Worm (Caenorhabditis elegans) whole organism, late embryonic: ENCODE data around the gene alg-2.

Experiments
- C38D4.7 ChIP-seq: fragments of 200-800 bp; sonication (Bioruptor generic); optimal IDR thresholded peaks from 2 replicates; lab custom pipeline; 2018; ENCODE audit warnings: mild to moderate bottlenecking, missing genetic modification characterization, moderate library complexity, missing compliant biosample characterization
- ama-1 ChIP-seq: fragments of 150-350 bp; optimal IDR thresholded peaks from 2 replicates; lab custom pipeline; 2014
- ceh-2 ChIP-seq: sonication (generic microtip); optimal IDR thresholded peaks from 2 replicates; lab custom pipeline; 2016; ENCODE audit warnings: missing genotype, missing genetic modification characterization, missing compliant biosample characterization
- che-1 ChIP-seq: sonication (generic microtip); optimal IDR thresholded peaks from 2 replicates; lab custom pipeline; 2016; ENCODE audit warnings: mild to moderate bottlenecking, missing genetic modification characterization, missing compliant biosample characterization
- dve-1 ChIP-seq: sonication (generic microtip); optimal IDR thresholded peaks from 2 replicates; lab custom pipeline; 2017; ENCODE audit warnings: antibody characterized with exemption, mild to moderate bottlenecking, missing genetic modification characterization, missing compliant biosample characterization
- fax-1 ChIP-seq: sonication (generic microtip); optimal IDR thresholded peaks from 2 replicates; lab custom pipeline; 2016; ENCODE audit warnings: missing genotype, missing genetic modification characterization, missing compliant biosample characterization
- pax-1 ChIP-seq: fragments of 150-350 bp; optimal IDR thresholded peaks from 2 replicates; lab custom pipeline; 2014; ENCODE audit warnings: missing biosample characterization, missing genetic modification characterization

ce11 chrII:868240-868864 lies 4.7 kb upstream of the alg-2 start, which contains the start of gene fbxc-51:
- TF ChIP-seq C38D4.7 (no peak), dve-1 (tag; lab: Kevin White, UChicago) (no peak), pax-1 (tag; lab: Kevin White, UChicago) (no peak), fax-1 (tag; lab: Kevin White, UChicago) (no peak), ama-1 (no peak), che-1 (tag; lab: Kevin White, UChicago) (no peak), ceh-2 (tag; lab: Kevin White, UChicago) (no peak)
